Fruit fly (Drosophila melanogaster) whole organism, embryonic: ENCODE measurements around the gene Nost.
A peak's percentile ranks its signal among the peaks of the same experiment; 100 is the strongest.

Source experiments
- Adf1 ChIP-seq: fragments of 200-800 bp; sonication (Bioruptor generic); IDR thresholded peaks from 2 replicates; pipeline ENCODE4 v1.3.6; 2022; ENCODE audit warnings: missing biosample characterization, missing genetic modification characterization
- Atf3 ChIP-seq: fragments of 200-800 bp; sonication (Bioruptor generic); optimal IDR thresholded peaks from 3 replicates; lab custom pipeline; 2016; ENCODE audit warnings: missing biosample characterization, missing genetic modification characterization
- B-H1 ChIP-seq: fragments of 200-800 bp; sonication (Bioruptor generic); IDR thresholded peaks from 3 replicates; pipeline ENCODE4 v1.3.6; 2022; ENCODE audit warnings: missing biosample characterization, missing genetic modification characterization
- CG10321 ChIP-seq: fragments of 200-800 bp; sonication (Bioruptor generic); IDR thresholded peaks from 2 replicates; pipeline ENCODE4 v1.3.6; 2022; ENCODE audit warnings: missing biosample characterization, missing genetic modification characterization
- CG10366 ChIP-seq: fragments of 200-800 bp; sonication (Bioruptor generic); IDR thresholded peaks from 2 replicates; pipeline ENCODE4 v1.3.6; 2022; ENCODE audit warnings: missing biosample characterization, missing genetic modification characterization
- CG11085 ChIP-seq: fragments of 200-800 bp; sonication (Bioruptor generic); IDR thresholded peaks from 2 replicates; pipeline ENCODE4 v1.3.6; 2022; ENCODE audit warnings: missing biosample characterization, missing genetic modification characterization
- CG11456 ChIP-seq: fragments of 200-800 bp; sonication (Bioruptor generic); IDR thresholded peaks from 3 replicates; pipeline ENCODE4 v1.3.6; 2022; ENCODE audit warnings: missing biosample characterization, missing genetic modification characterization
- CG11504 ChIP-seq: fragments of 200-800 bp; sonication (Bioruptor generic); optimal IDR thresholded peaks from 3 replicates; lab custom pipeline; 2019; ENCODE audit warnings: missing biosample characterization, mild to moderate bottlenecking, missing genetic modification characterization, moderate library complexity
- CG11695 ChIP-seq: fragments of 200-800 bp; sonication (Bioruptor generic); IDR thresholded peaks from 3 replicates; pipeline ENCODE4 v1.3.6; 2022; ENCODE audit warnings: missing biosample characterization, missing genetic modification characterization
- CG12769 ChIP-seq: fragments of 200-800 bp; sonication (Bioruptor generic); optimal IDR thresholded peaks from 2 replicates; lab custom pipeline; 2019; ENCODE audit warnings: missing biosample characterization, mild to moderate bottlenecking, missing genetic modification characterization, moderate library complexity
- CG14710 ChIP-seq: fragments of 200-800 bp; sonication (Bioruptor generic); optimal IDR thresholded peaks from 3 replicates; lab custom pipeline; 2019; ENCODE audit warnings: missing biosample characterization, mild to moderate bottlenecking, missing genetic modification characterization, moderate library complexity
- CG15269 ChIP-seq: fragments of 200-800 bp; sonication (Bioruptor generic); optimal IDR thresholded peaks from 2 replicates; lab custom pipeline; 2018; ENCODE audit warnings: missing biosample characterization, mild to moderate bottlenecking, missing genetic modification characterization, moderate library complexity
- CG17361 ChIP-seq: fragments of 200-800 bp; sonication (Bioruptor generic); IDR thresholded peaks from 3 replicates; pipeline ENCODE4 v1.3.6; 2022; ENCODE audit warnings: missing biosample characterization, missing genetic modification characterization
- CG17802 ChIP-seq: fragments of 200-800 bp; sonication (Bioruptor generic); optimal IDR thresholded peaks from 2 replicates; lab custom pipeline; 2018; ENCODE audit warnings: missing biosample characterization, mild to moderate bottlenecking, missing genetic modification characterization, moderate library complexity
- CG2120 ChIP-seq: fragments of 200-800 bp; sonication (Bioruptor generic); optimal IDR thresholded peaks from 3 replicates; lab custom pipeline; 2016; ENCODE audit warnings: missing biosample characterization, missing genetic modification characterization
- CG2202 ChIP-seq: fragments of 200-800 bp; sonication (Bioruptor generic); optimal IDR thresholded peaks from 2 replicates; lab custom pipeline; 2018; ENCODE audit warnings: missing biosample characterization, mild to moderate bottlenecking, missing genetic modification characterization
- CG2712 ChIP-seq: fragments of 200-800 bp; optimal IDR thresholded peaks from 3 replicates; lab custom pipeline; 2019; ENCODE audit warnings: missing biosample characterization, mild to moderate bottlenecking, missing genetic modification characterization, moderate library complexity
- CG30403 ChIP-seq: fragments of 200-800 bp; sonication (Bioruptor generic); optimal IDR thresholded peaks from 3 replicates; lab custom pipeline; 2016; ENCODE audit warnings: missing biosample characterization, missing genetic modification characterization
- CG34376 ChIP-seq: fragments of 200-800 bp; sonication (Bioruptor generic); optimal IDR thresholded peaks from 2 replicates; lab custom pipeline; 2018; ENCODE audit warnings: missing biosample characterization, mild to moderate bottlenecking, missing genetic modification characterization
- CG34422 ChIP-seq: fragments of 200-800 bp; sonication (Bioruptor generic); IDR thresholded peaks from 3 replicates; pipeline ENCODE4 v1.3.6; 2022; ENCODE audit warnings: missing biosample characterization, missing genetic modification characterization
- CG4730 ChIP-seq: fragments of 200-800 bp; sonication (Bioruptor generic); IDR thresholded peaks from 2 replicates; pipeline ENCODE4 v1.3.6; 2022; ENCODE audit warnings: missing biosample characterization, missing genetic modification characterization
- CG6683 ChIP-seq: fragments of 200-800 bp; sonication (Bioruptor generic); optimal IDR thresholded peaks from 2 replicates; lab custom pipeline; 2017; ENCODE audit warnings: missing biosample characterization, mild to moderate bottlenecking, missing genetic modification characterization, missing genetic modification reagents
- CG7357 ChIP-seq: fragments of 200-800 bp; sonication (Bioruptor generic); IDR thresholded peaks from 3 replicates; pipeline ENCODE4 v1.3.6; 2022; ENCODE audit warnings: missing biosample characterization, missing genetic modification characterization
- CG9609 ChIP-seq: fragments of 200-800 bp; sonication (Bioruptor generic); optimal IDR thresholded peaks from 3 replicates; lab custom pipeline; 2016; ENCODE audit warnings: missing biosample characterization, missing genetic modification characterization
- Doc3 ChIP-seq: fragments of 200-800 bp; sonication (Bioruptor generic); IDR thresholded peaks from 3 replicates; pipeline ENCODE4 v1.3.6; 2022; ENCODE audit warnings: missing biosample characterization, missing genetic modification characterization; ENCODE audit not compliant: partially characterized antibody
- HLH3B ChIP-seq: fragments of 200-800 bp; sonication (Bioruptor generic); IDR thresholded peaks from 2 replicates; pipeline ENCODE4 v1.3.6; 2022; ENCODE audit warnings: missing biosample characterization, missing genetic modification characterization
- Hand ChIP-seq: fragments of 200-800 bp; sonication (Bioruptor generic); optimal IDR thresholded peaks from 2 replicates; lab custom pipeline; 2017; ENCODE audit warnings: mild to moderate bottlenecking, missing biosample characterization, missing genetic modification reagents, missing genetic modification characterization
- Hr51 ChIP-seq, 2 experiments: fragments of 200-800 bp; sonication (Bioruptor generic); optimal IDR thresholded peaks; 2 replicates in 1 of 2; 3 replicates in 1 of 2; lab custom pipeline; 2016 to 2018; ENCODE audit warnings: missing biosample characterization in 2 of 2, missing genetic modification characterization in 2 of 2, mild to moderate bottlenecking in 1 of 2, moderate library complexity in 1 of 2
- Med ChIP-seq: fragments of 200-800 bp; sonication (Bioruptor generic); peaks from one replicate; lab custom pipeline; 2016; ENCODE audit warnings: missing biosample characterization, missing genetic modification characterization, mild to moderate bottlenecking, inconsistent platforms, moderate library complexity
- Ptx1 ChIP-seq: fragments of 200-800 bp; sonication (Bioruptor generic); IDR thresholded peaks from 2 replicates; pipeline ENCODE4 v1.3.6; 2022; ENCODE audit warnings: missing biosample characterization, missing genetic modification characterization
- Xrp1 ChIP-seq: fragments of 200-800 bp; sonication (Bioruptor generic); IDR thresholded peaks from 2 replicates; pipeline ENCODE4 v1.3.6; 2022; ENCODE audit warnings: missing biosample characterization, missing genetic modification characterization
- ara ChIP-seq: fragments of 200-800 bp; sonication (Bioruptor generic); IDR thresholded peaks from 2 replicates; pipeline ENCODE4 v1.3.6; 2022; ENCODE audit warnings: missing biosample characterization, missing genetic modification characterization
- bsh ChIP-seq, 2 experiments: fragments of 200-800 bp; sonication (Bioruptor generic); optimal IDR thresholded peaks; 2 replicates each; lab custom pipeline; 2017 to 2018; ENCODE audit warnings: mild to moderate bottlenecking in 2 of 2, missing biosample characterization in 2 of 2, missing genetic modification characterization in 2 of 2, moderate library complexity in 1 of 2
- gfzf ChIP-seq: fragments of 200-800 bp; sonication (Bioruptor generic); optimal IDR thresholded peaks from 2 replicates; lab custom pipeline; 2016; ENCODE audit warnings: missing biosample characterization, mild to moderate bottlenecking, missing genetic modification characterization, moderate library complexity
- klu ChIP-seq: fragments of 200-800 bp; sonication (Bioruptor generic); IDR thresholded peaks from 2 replicates; pipeline ENCODE4 v1.3.6; 2022; ENCODE audit warnings: missing biosample characterization, missing genetic modification characterization
- lmd ChIP-seq: fragments of 200-800 bp; sonication (Bioruptor generic); IDR thresholded peaks from 2 replicates; pipeline ENCODE4 v1.3.6; 2022; ENCODE audit warnings: missing biosample characterization, missing genetic modification characterization
- nmo ChIP-seq: fragments of 200-800 bp; sonication (Bioruptor generic); optimal IDR thresholded peaks from 2 replicates; lab custom pipeline; 2018; ENCODE audit warnings: missing biosample characterization, mild to moderate bottlenecking, missing genetic modification characterization, moderate library complexity
- nom ChIP-seq: fragments of 200-800 bp; sonication (Bioruptor generic); optimal IDR thresholded peaks from 2 replicates; lab custom pipeline; 2017; ENCODE audit warnings: missing biosample characterization, missing genetic modification characterization, mild to moderate bottlenecking, moderate library complexity, missing genetic modification reagents
- oc ChIP-seq: fragments of 200-800 bp; sonication (Bioruptor generic); optimal IDR thresholded peaks from 2 replicates; lab custom pipeline; 2018; ENCODE audit warnings: missing biosample characterization, mild to moderate bottlenecking, missing genetic modification characterization, moderate library complexity
- otp ChIP-seq: fragments of 200-800 bp; sonication (Bioruptor generic); IDR thresholded peaks from 3 replicates; pipeline ENCODE4, ENCODE4 v1.3.6; 2022; ENCODE audit warnings: missing biosample characterization, missing genetic modification characterization
- prd ChIP-seq, 3 experiments: fragments of >200 bp in 2 of 3; fragments of 200-800 bp in 1 of 3; sonication (Bioruptor generic) in 1 of 3; optimal IDR thresholded peaks in 2 of 3; IDR thresholded peaks in 1 of 3; 2 replicates in 2 of 3; 3 replicates in 1 of 3; pipeline versions ENCODE4 v1.3.6 to Lab custom; 2017 to 2022; ENCODE audit warnings: missing biosample characterization in 1 of 3, missing genetic modification characterization in 1 of 3
- row ChIP-seq: fragments of 200-800 bp; sonication (Bioruptor generic); IDR thresholded peaks from 3 replicates; pipeline ENCODE4 v1.3.6; 2022; ENCODE audit warnings: missing biosample characterization, missing genetic modification characterization
- slbo ChIP-seq: fragments of 200-800 bp; sonication (Bioruptor generic); IDR thresholded peaks from 2 replicates; pipeline ENCODE4 v1.3.6; 2022; ENCODE audit warnings: missing biosample characterization, missing genetic modification characterization
- tgo ChIP-seq: fragments of 200-800 bp; sonication (Bioruptor generic); IDR thresholded peaks from 3 replicates; pipeline ENCODE4 v1.3.6; 2022; ENCODE audit warnings: missing biosample characterization, missing genetic modification characterization
- tin ChIP-seq: fragments of 200-800 bp; sonication (Bioruptor generic); optimal IDR thresholded peaks from 3 replicates; lab custom pipeline; 2016; ENCODE audit warnings: missing biosample characterization, missing genetic modification characterization
- tll ChIP-seq, 2 experiments: fragments of 200-800 bp in 1 of 2; fragments of >200 bp in 1 of 2; sonication (Bioruptor generic) in 1 of 2; optimal IDR thresholded peaks; 2 replicates each; lab custom pipeline; 2017 to 2019; ENCODE audit warnings: missing biosample characterization in 2 of 2, missing genetic modification characterization in 2 of 2, mild to moderate bottlenecking in 1 of 2, moderate library complexity in 1 of 2
- trh ChIP-seq: fragments of 200-800 bp; sonication (Bioruptor generic); optimal IDR thresholded peaks from 2 replicates; lab custom pipeline; 2016; ENCODE audit warnings: missing biosample characterization, missing genetic modification characterization
- unpg ChIP-seq: fragments of 200-800 bp; sonication (Bioruptor generic); optimal IDR thresholded peaks from 3 replicates; lab custom pipeline; 2018; ENCODE audit warnings: missing biosample characterization, mild to moderate bottlenecking, missing genetic modification characterization, moderate library complexity
- vvl ChIP-seq: fragments of 200-800 bp; sonication (Bioruptor generic); IDR thresholded peaks from 2 replicates; pipeline ENCODE4 v1.3.6; 2022; ENCODE audit warnings: missing biosample characterization, missing genetic modification characterization

Gene Nost

DNA sequence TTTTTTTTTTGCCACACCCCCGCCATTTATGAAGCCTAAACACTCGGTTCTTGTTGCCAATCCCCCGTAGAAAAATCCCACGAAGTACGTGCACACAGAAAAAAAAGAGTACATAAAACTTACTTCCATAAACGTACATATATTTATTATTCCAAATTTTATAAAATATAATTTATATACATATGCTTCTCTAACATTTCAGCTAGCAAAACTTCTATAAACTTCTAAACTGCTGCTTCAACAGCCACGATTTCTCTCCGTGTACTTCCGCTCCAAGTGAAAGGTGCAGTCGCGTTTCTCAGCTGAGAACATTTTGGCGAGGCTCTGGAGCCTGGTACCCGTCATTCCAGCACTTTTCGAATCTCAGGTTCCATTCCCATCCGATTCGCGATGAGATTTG is 32.7 kb downstream of the Nost start (continued):
- TF ChIP-seq CG2120 (GFP tag; lab: Kevin White, UChicago) (peak; percentile 15), Hr51 (GFP tag; optimal IDR thresholded peaks at IDR 0.05; lab: Kevin White, UChicago) (peak in 1 of 2 experiments; percentile 57), CG15269 (peak; percentile 21), CG17802 (tag; lab: Kevin White, UChicago) (no peak), B-H1 (GFP tag; lab: Robert Waterston, UW) (peak; percentile 37; the same call in 1 of the 3 replicates), trh (GFP tag; lab: Kevin White, UChicago) (no peak), CG12769 (peak; percentile 7), vvl (peak; percentile 34; the same call in 1 of the 2 replicates), unpg (GFP tag; lab: Kevin White, UChicago) (peak; percentile 33), CG30403 (GFP tag; lab: Kevin White, UChicago) (peak; percentile 13), tgo (GFP tag; lab: Robert Waterston, UW) (peak; percentile 60), nmo (GFP tag; lab: Kevin White, UChicago) (peak; percentile 31), CG11085 (GFP tag; lab: Robert Waterston, UW) (0 out of 2 replicates have a peak, but pooled peaks have one; percentile 33), Ptx1 (GFP tag; lab: Robert Waterston, UW) (peak; percentile 60), Atf3 (GFP tag; lab: Kevin White, UChicago) (no peak), HLH3B (peak; percentile 27; the same call in 1 of the 2 replicates), CG11695 (GFP tag; lab: Robert Waterston, UW) (peak; percentile 38; the same call in 1 of the 3 replicates), nom (GFP tag; lab: Kevin White, UChicago) (no peak), CG2202 (tag; lab: Kevin White, UChicago) (no peak), CG2712 (tag; lab: Kevin White, UChicago) (peak; percentile 52), CG9609 (GFP tag; lab: Kevin White, UChicago) (no peak), CG34376 (GFP tag; lab: Kevin White, UChicago) (no peak), Med (GFP tag; lab: Kevin White, UChicago) (peak; percentile 66), bsh (GFP tag; optimal IDR thresholded peaks at IDR 0.05; lab: Kevin White, UChicago) (peak in 1 of 2 experiments; percentile 5), ara (GFP tag; lab: Robert Waterston, UW) (no peak), CG14710 (tag; lab: Kevin White, UChicago) (no peak), Hand (no peak), CG11456 (peak; percentile 50; the same call in 1 of the 3 replicates), oc (no peak), Xrp1 (GFP tag; lab: Robert Waterston, UW) (peak; percentile 48; the same call in 1 of the 2 replicates), tll (GFP tag; optimal IDR thresholded peaks at IDR 0.05; lab: Kevin White, UChicago) (no peak), lmd (GFP tag; lab: Robert Waterston, UW) (peak; percentile 53), row (GFP tag; lab: Robert Waterston, UW) (peak; percentile 48), tin (GFP tag; lab: Kevin White, UChicago) (no peak), CG11504 (tag; lab: Kevin White, UChicago) (peak; percentile 43), Adf1 (no peak), gfzf (GFP tag; lab: Kevin White, UChicago) (no peak), CG7357 (GFP tag; lab: Robert Waterston, UW) (peak; percentile 25; the same call in 1 of the 3 replicates), CG10366 (peak; percentile 37; the same call in 1 of the 2 replicates), prd (optimal IDR thresholded peaks at IDR 0.05; lab: Kevin White, UChicago) (no peak), prd (GFP tag; IDR thresholded peaks at IDR 0.05; lab: Robert Waterston, UW) (peak; percentile 67), CG10321 (GFP tag; lab: Robert Waterston, UW) (0 out of 2 replicates have a peak, but pooled peaks have one; percentile 33), klu (GFP tag; lab: Robert Waterston, UW) (0 out of 2 replicates have a peak, but pooled peaks have one; percentile 11), CG4730 (GFP tag; lab: Robert Waterston, UW) (0 out of 2 replicates have a peak, but pooled peaks have one; percentile 11), Doc3 (no peak), CG17361 (GFP tag; lab: Robert Waterston, UW) (0 out of 3 replicates have a peak, but pooled peaks have one; percentile 10), slbo (peak; percentile 65), CG6683 (GFP tag; lab: Kevin White, UChicago) (no peak), otp (GFP tag; lab: Robert Waterston, UW) (0 out of 3 replicates have a peak, but pooled peaks have one; percentile 14), CG34422 (GFP tag; lab: Robert Waterston, UW) (peak; percentile 41; the same call in 2 of the 3 replicates)
